Worm (Caenorhabditis elegans) whole organism, L3 larva: ENCODE results near the gene sbsp-1.

ENCODE experiments used
- R02D3.7 ChIP-seq: fragments of 150-350 bp; optimal IDR thresholded peaks from 2 replicates; lab custom pipeline; 2014; ENCODE audit warnings: missing biosample characterization, missing genetic modification characterization
- eor-1 ChIP-seq, 2 experiments: fragments of 150-350 bp; optimal IDR thresholded peaks; 2 replicates each; lab custom pipeline; 2014 to 2018; ENCODE audit warnings: missing biosample characterization in 2 of 2, missing genetic modification characterization in 2 of 2
- mdl-1 ChIP-seq: fragments of 150-350 bp; optimal IDR thresholded peaks from 2 replicates; lab custom pipeline; 2014; ENCODE audit warnings: missing biosample characterization, missing genetic modification characterization
- nhr-12 ChIP-seq: fragments of 150-350 bp; optimal IDR thresholded peaks from 2 replicates; lab custom pipeline; 2014; ENCODE audit warnings: missing biosample characterization, missing genetic modification characterization
- pha-4 ChIP-seq: fragments of 150-350 bp; optimal IDR thresholded peaks from 2 replicates; lab custom pipeline; 2014; ENCODE audit warnings: missing biosample characterization, missing genetic modification reagents, missing genetic modification characterization
- sea-2 ChIP-seq: fragments of 150-350 bp; sonication (generic microtip); optimal IDR thresholded peaks from 4 replicates; lab custom pipeline; 2014; ENCODE audit warnings: missing biosample characterization, missing genetic modification reagents, missing genetic modification characterization
- skn-1 ChIP-seq: fragments of 150-350 bp; optimal IDR thresholded peaks from 2 replicates; lab custom pipeline; 2014; ENCODE audit warnings: missing biosample characterization, missing genetic modification characterization
- zag-1 ChIP-seq: fragments of 150-350 bp; optimal IDR thresholded peaks from 2 replicates; lab custom pipeline; 2014; ENCODE audit warnings: missing biosample characterization, missing genetic modification characterization

Gene sbsp-1

ce11 chrIII:10881996-10882395 is 49.3 kb downstream of the sbsp-1 start (continued):
- TF ChIP-seq eor-1 (tag; optimal IDR thresholded peaks at IDR 0.05; lab: Kevin White, UChicago) (no peak), zag-1 (no peak), skn-1 (no peak), mdl-1 (tag; lab: Kevin White, UChicago) (no peak), pha-4 (peak; percentile 78), sea-2 (no peak), R02D3.7 (tag; lab: Kevin White, UChicago) (peak; percentile 6), nhr-12 (tag; lab: Kevin White, UChicago) (no peak)

- TF ChIP-seq skn-1: no peak
- TF ChIP-seq, all 47 proteins: peak for 0
Observed at ce11 chrIII:10888824-10889223, 56.1 kb downstream of the sbsp-1 start.
